Worm (Caenorhabditis elegans) whole organism, L3 larva: ENCODE data around the gene ttr-7.

Experiments used
- R02D3.7 ChIP-seq: fragments of 150-350 bp; optimal IDR thresholded peaks from 2 replicates; lab custom pipeline; 2014; ENCODE audit warnings: missing biosample characterization, missing genetic modification characterization
- aly-2 ChIP-seq: fragments of 150-350 bp; optimal IDR thresholded peaks from 2 replicates; lab custom pipeline; 2014; ENCODE audit warnings: missing biosample characterization, missing genetic modification characterization
- ama-1 ChIP-seq: fragments of 150-350 bp; optimal IDR thresholded peaks from 2 replicates; lab custom pipeline; 2018
- ceh-16 ChIP-seq: sonication (generic microtip); optimal IDR thresholded peaks from 2 replicates; lab custom pipeline; 2017; ENCODE audit warnings: missing biosample characterization, missing genetic modification characterization
- ceh-82 ChIP-seq: fragments of 150-350 bp; optimal IDR thresholded peaks from 2 replicates; lab custom pipeline; 2014; ENCODE audit warnings: missing biosample characterization, missing genetic modification characterization
- ceh-9 ChIP-seq: sonication (generic microtip); optimal IDR thresholded peaks from 2 replicates; lab custom pipeline; 2018; ENCODE audit warnings: missing biosample characterization, missing genetic modification characterization
- egl-27 ChIP-seq: sonication (generic microtip); optimal IDR thresholded peaks from 4 replicates; lab custom pipeline; 2017; ENCODE audit warnings: missing biosample characterization, missing genetic modification reagents, missing genetic modification characterization
- egl-5 ChIP-seq: fragments of 150-350 bp; optimal IDR thresholded peaks from 2 replicates; lab custom pipeline; 2017; ENCODE audit warnings: missing biosample characterization, missing genetic modification reagents, missing genetic modification characterization, inconsistent platforms
- elt-2 ChIP-seq: sonication (generic microtip); optimal IDR thresholded peaks from 2 replicates; lab custom pipeline; 2016; ENCODE audit warnings: missing genetic modification reagents, mild to moderate bottlenecking, missing genetic modification characterization, missing compliant biosample characterization
- eor-1 ChIP-seq, 2 experiments: fragments of 150-350 bp; optimal IDR thresholded peaks; 2 replicates each; lab custom pipeline; 2014 to 2018; ENCODE audit warnings: missing biosample characterization in 2 of 2, missing genetic modification characterization in 2 of 2
- fkh-10 ChIP-seq: sonication (generic microtip); optimal IDR thresholded peaks from 2 replicates; lab custom pipeline; 2017; ENCODE audit warnings: missing biosample characterization, missing genetic modification reagents, missing genetic modification characterization
- fos-1 ChIP-seq: fragments of 150-350 bp; optimal IDR thresholded peaks from 2 replicates; lab custom pipeline; 2014; ENCODE audit warnings: missing biosample characterization, missing genetic modification characterization
- hmg-11 ChIP-seq: sonication (generic microtip); optimal IDR thresholded peaks from 2 replicates; lab custom pipeline; 2016; ENCODE audit warnings: missing genetic modification characterization, missing compliant biosample characterization
- jun-1 ChIP-seq: fragments of 150-350 bp; optimal IDR thresholded peaks from 2 replicates; lab custom pipeline; 2014; ENCODE audit warnings: missing biosample characterization, missing genetic modification reagents, missing genetic modification characterization
- lin-15B ChIP-seq: fragments of 150-350 bp; optimal IDR thresholded peaks from 2 replicates; lab custom pipeline; 2014; ENCODE audit warnings: missing biosample characterization, missing genetic modification characterization
- lin-39 ChIP-seq: fragments of 150-350 bp; optimal IDR thresholded peaks from 2 replicates; lab custom pipeline; 2018; ENCODE audit warnings: missing biosample characterization, missing genetic modification reagents, missing genetic modification characterization
- lsy-12 ChIP-seq: sonication (generic microtip); optimal IDR thresholded peaks from 2 replicates; lab custom pipeline; 2016; ENCODE audit warnings: mild to moderate bottlenecking, missing genetic modification characterization, missing compliant biosample characterization
- mdl-1 ChIP-seq: fragments of 150-350 bp; optimal IDR thresholded peaks from 2 replicates; lab custom pipeline; 2014; ENCODE audit warnings: missing biosample characterization, missing genetic modification characterization
- nfya-1 ChIP-seq: sonication (generic microtip); optimal IDR thresholded peaks from 2 replicates; lab custom pipeline; 2017; ENCODE audit warnings: missing genetic modification characterization, mild to moderate bottlenecking, missing compliant biosample characterization, antibody characterized with exemption, moderate library complexity; ENCODE audit not compliant: insufficient read depth
- nhr-11 ChIP-seq: fragments of 150-350 bp; optimal IDR thresholded peaks from 2 replicates; lab custom pipeline; 2014; ENCODE audit warnings: missing biosample characterization, missing genetic modification characterization
- nhr-12 ChIP-seq: fragments of 150-350 bp; optimal IDR thresholded peaks from 2 replicates; lab custom pipeline; 2014; ENCODE audit warnings: missing biosample characterization, missing genetic modification characterization
- nhr-23 ChIP-seq: fragments of 150-350 bp; optimal IDR thresholded peaks from 2 replicates; lab custom pipeline; 2014; ENCODE audit warnings: missing biosample characterization, missing genetic modification reagents, missing genetic modification characterization
- nhr-237 ChIP-seq: fragments of 150-350 bp; optimal IDR thresholded peaks from 2 replicates; lab custom pipeline; 2014; ENCODE audit warnings: missing biosample characterization, missing genetic modification characterization
- nhr-25 ChIP-seq: sonication (generic microtip); optimal IDR thresholded peaks from 2 replicates; lab custom pipeline; 2017; ENCODE audit warnings: missing biosample characterization, missing genetic modification characterization
- nhr-43 ChIP-seq: sonication (generic microtip); optimal IDR thresholded peaks from 2 replicates; lab custom pipeline; 2016; ENCODE audit warnings: mild to moderate bottlenecking, missing genetic modification characterization, missing compliant biosample characterization; ENCODE audit not compliant: poor library complexity, severe bottlenecking
- pha-4 ChIP-seq: fragments of 150-350 bp; optimal IDR thresholded peaks from 2 replicates; lab custom pipeline; 2014; ENCODE audit warnings: missing biosample characterization, missing genetic modification reagents, missing genetic modification characterization
- sea-2 ChIP-seq: fragments of 150-350 bp; sonication (generic microtip); optimal IDR thresholded peaks from 4 replicates; lab custom pipeline; 2014; ENCODE audit warnings: missing biosample characterization, missing genetic modification reagents, missing genetic modification characterization
- skn-1 ChIP-seq: fragments of 150-350 bp; optimal IDR thresholded peaks from 2 replicates; lab custom pipeline; 2014; ENCODE audit warnings: missing biosample characterization, missing genetic modification characterization
- snpc-4 ChIP-seq: fragments of 150-350 bp; optimal IDR thresholded peaks from 2 replicates; lab custom pipeline; 2014; ENCODE audit warnings: missing biosample characterization, missing genetic modification characterization
- tbx-2 ChIP-seq: sonication (generic microtip); optimal IDR thresholded peaks from 2 replicates; lab custom pipeline; 2016; ENCODE audit warnings: mild to moderate bottlenecking, missing genetic modification characterization, missing compliant biosample characterization
- zag-1 ChIP-seq: fragments of 150-350 bp; optimal IDR thresholded peaks from 2 replicates; lab custom pipeline; 2014; ENCODE audit warnings: missing biosample characterization, missing genetic modification characterization
- ztf-11 ChIP-seq: fragments of 150-350 bp; optimal IDR thresholded peaks from 2 replicates; lab custom pipeline; 2014; ENCODE audit warnings: missing biosample characterization, missing genetic modification characterization
- ztf-4 ChIP-seq: fragments of 150-350 bp; optimal IDR thresholded peaks from 2 replicates; lab custom pipeline; 2014; ENCODE audit warnings: missing biosample characterization, missing genetic modification characterization

The ttr-7 gene

ce11 chrIII:623754-624153, 17.9 kb downstream of the ttr-7 start (continued):
- TF ChIP-seq egl-27 (tag; lab: Kevin White, UChicago) (peak; percentile 39), elt-2 (peak; percentile 97), ceh-16 (tag; lab: Kevin White, UChicago) (no peak), tbx-2 (peak; percentile 39), ztf-4 (tag; lab: Kevin White, UChicago) (no peak), nfya-1 (tag; lab: Kevin White, UChicago) (peak; percentile 91), fkh-10 (GFP tag; lab: Kevin White, UChicago) (no peak), snpc-4 (tag; lab: Kevin White, UChicago) (peak; percentile 91), nhr-12 (tag; lab: Kevin White, UChicago) (no peak), nhr-11 (tag; lab: Kevin White, UChicago) (no peak), ama-1 (lab: Kevin White, UChicago) (no peak)

- no peak for TF ChIP-seq aly-2 (tag; lab: Kevin White, UChicago)
- TF ChIP-seq fkh-10 (GFP tag; lab: Kevin White, UChicago), result no peak
- no peak for TF ChIP-seq zag-1 (tag; lab: Kevin White, UChicago)
- no peak for TF ChIP-seq nhr-23 (tag; lab: Kevin White, UChicago)
- no peak for TF ChIP-seq R02D3.7 (tag; lab: Kevin White, UChicago)
- no peak for TF ChIP-seq lsy-12 (tag; lab: Kevin White, UChicago)
- TF ChIP-seq pha-4 (tag; lab: Kevin White, UChicago), result no peak
- TF ChIP-seq nhr-43 (tag; lab: Kevin White, UChicago), result no peak
- no peak for TF ChIP-seq skn-1 (tag; lab: Kevin White, UChicago)
- no peak for TF ChIP-seq ztf-4 (tag; lab: Kevin White, UChicago)
- no peak for TF ChIP-seq nhr-237 (tag; lab: Kevin White, UChicago)
- no peak for TF ChIP-seq fos-1
- TF ChIP-seq eor-1 (tag; optimal IDR thresholded peaks at IDR 0.05; lab: Kevin White, UChicago), result no peak
These were observed 20.3 kb downstream of the ttr-7 start for ce11 chrIII:626091-626490.

DNA sequence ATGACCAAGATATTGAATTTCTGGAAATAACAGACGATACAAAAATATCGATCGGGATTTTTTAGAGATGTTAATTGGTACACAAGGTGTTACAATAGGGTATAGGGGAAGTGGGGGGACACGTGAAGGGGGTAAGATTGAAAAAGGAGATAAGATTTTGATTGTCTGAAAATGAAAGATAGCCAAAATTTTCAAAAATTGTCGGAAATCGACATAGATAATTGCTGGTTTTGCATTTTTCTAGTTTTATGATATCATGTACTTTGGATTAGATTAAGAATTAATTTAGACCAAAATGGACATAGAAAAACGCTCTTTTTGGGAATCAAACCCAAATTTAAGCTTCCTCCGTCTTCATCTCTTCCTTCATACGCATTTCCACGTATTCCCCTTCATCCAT, 22.0 kb downstream of the ttr-7 start, which contains the start of gene T19C3.5:
Gene T19C3.5, minus strand, starts transcription at position 101 of the 400 bp plus-strand sequence.
- TF ChIP-seq nhr-25, result no peak
- no peak for TF ChIP-seq sea-2 (GFP tag; lab: Kevin White, UChicago)

ce11 chrIII:631421-631820, 25.6 kb downstream of the ttr-7 start, which contains the start of gene T19C3.6:
T19C3.6 (minus strand) TSS chrIII:631521.
- no peak for TF ChIP-seq elt-2
- TF ChIP-seq ama-1 (lab: Kevin White, UChicago), result no peak
- TF ChIP-seq egl-5, result no peak
- TF ChIP-seq jun-1 (tag; lab: Kevin White, UChicago), result no peak
- TF ChIP-seq nhr-23 (tag; lab: Kevin White, UChicago), result no peak
- no peak for TF ChIP-seq ceh-9 (tag; lab: Kevin White, UChicago)

DNA sequence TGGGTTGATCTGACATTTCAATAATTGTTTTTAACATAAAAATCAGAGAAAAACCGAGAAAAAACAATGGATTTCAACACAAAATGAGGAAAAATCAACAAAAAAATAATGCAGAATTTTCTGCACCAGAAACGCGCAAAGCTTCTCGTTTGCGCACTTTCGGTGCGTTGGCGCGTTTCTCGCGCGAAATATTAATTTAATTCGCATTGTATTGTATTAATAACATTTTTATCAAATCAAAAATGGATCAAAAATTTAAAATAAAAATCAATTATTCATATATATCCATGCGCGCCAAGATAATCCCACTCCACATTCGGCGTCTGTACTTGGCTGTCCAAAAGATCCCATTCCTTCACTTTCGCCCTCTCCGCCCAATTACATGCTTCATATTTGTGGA, 28.8 kb downstream of the ttr-7 start, which contains the start of gene fem-2:
Gene fem-2, minus strand, starts transcription at position 9 of the 400 bp plus-strand sequence.
- peak; percentile 11 for TF ChIP-seq snpc-4 (tag; lab: Kevin White, UChicago)
- TF ChIP-seq lin-15B, result peak; percentile 22
- peak; percentile 8 for TF ChIP-seq lin-39 (tag; lab: Kevin White, UChicago)
- peak; percentile 41 for TF ChIP-seq nfya-1 (tag; lab: Kevin White, UChicago)
- no peak for TF ChIP-seq lsy-12 (tag; lab: Kevin White, UChicago)
- TF ChIP-seq ama-1 (lab: Kevin White, UChicago), result no peak
- TF ChIP-seq ceh-82 (tag; lab: Kevin White, UChicago), result no peak
- TF ChIP-seq nhr-23 (tag; lab: Kevin White, UChicago), result peak; percentile 23
- TF ChIP-seq ztf-11, result no peak
- peak; percentile 56 for TF ChIP-seq hmg-11 (tag; lab: Kevin White, UChicago)
- peak; percentile 46 for TF ChIP-seq pha-4 (tag; lab: Kevin White, UChicago)
- no peak for TF ChIP-seq mdl-1 (tag; lab: Kevin White, UChicago)
